Worm (Caenorhabditis elegans) whole organism, midembryonic: ENCODE data around the gene F08H9.2.

Experiments
- T22C8.4 ChIP-seq: fragments of 200-800 bp; sonication (Bioruptor generic); IDR thresholded peaks from 2 replicates; pipeline ENCODE4 v1.3.6; 2022; ENCODE audit warnings: missing genetic modification characterization, missing compliant biosample characterization
- cog-1 ChIP-seq: sonication (generic microtip); optimal IDR thresholded peaks from 2 replicates; lab custom pipeline; 2016; ENCODE audit warnings: missing genetic modification characterization, missing compliant biosample characterization
- flt-1 ChIP-seq: fragments of 200-800 bp; sonication (Bioruptor generic); IDR thresholded peaks from 2 replicates; pipeline ENCODE4 v1.3.6; 2022; ENCODE audit warnings: missing genetic modification characterization, missing compliant biosample characterization
- klf-2 ChIP-seq: fragments of 200-800 bp; sonication (Bioruptor generic); conservative IDR thresholded peaks from 2 replicates; pipeline ENCODE4 v1.3.6; 2022; ENCODE audit warnings: missing genetic modification reagents, missing genetic modification characterization, missing compliant biosample characterization
- med-1 ChIP-seq: sonication (generic microtip); optimal IDR thresholded peaks from 2 replicates; lab custom pipeline; 2017; ENCODE audit warnings: missing genetic modification characterization, mild to moderate bottlenecking, missing compliant biosample characterization, antibody characterized with exemption, missing genetic modification reagents; ENCODE audit not compliant: insufficient read depth
- ref-1 ChIP-seq: fragments of 200-800 bp; sonication (Bioruptor generic); conservative IDR thresholded peaks from 2 replicates; pipeline ENCODE4 v1.3.6; 2022; ENCODE audit warnings: missing genetic modification reagents, missing genetic modification characterization, missing compliant biosample characterization
- tab-1 ChIP-seq: fragments of 200-800 bp; sonication (Bioruptor generic); IDR thresholded peaks from 2 replicates; pipeline ENCODE4 v1.3.6; 2022; ENCODE audit warnings: missing genetic modification characterization, missing compliant biosample characterization
- ztf-23 ChIP-seq: fragments of 200-800 bp; sonication (Bioruptor generic); IDR thresholded peaks from 2 replicates; pipeline ENCODE4 v1.3.6; 2022; ENCODE audit warnings: missing genetic modification reagents, missing genetic modification characterization, missing compliant biosample characterization
- ztf-29 ChIP-seq: fragments of 200-800 bp; sonication (Bioruptor generic); IDR thresholded peaks from 2 replicates; pipeline ENCODE4 v1.3.6; 2022; ENCODE audit warnings: missing genetic modification reagents, missing genetic modification characterization, missing compliant biosample characterization

The F08H9.2 gene

DNA sequence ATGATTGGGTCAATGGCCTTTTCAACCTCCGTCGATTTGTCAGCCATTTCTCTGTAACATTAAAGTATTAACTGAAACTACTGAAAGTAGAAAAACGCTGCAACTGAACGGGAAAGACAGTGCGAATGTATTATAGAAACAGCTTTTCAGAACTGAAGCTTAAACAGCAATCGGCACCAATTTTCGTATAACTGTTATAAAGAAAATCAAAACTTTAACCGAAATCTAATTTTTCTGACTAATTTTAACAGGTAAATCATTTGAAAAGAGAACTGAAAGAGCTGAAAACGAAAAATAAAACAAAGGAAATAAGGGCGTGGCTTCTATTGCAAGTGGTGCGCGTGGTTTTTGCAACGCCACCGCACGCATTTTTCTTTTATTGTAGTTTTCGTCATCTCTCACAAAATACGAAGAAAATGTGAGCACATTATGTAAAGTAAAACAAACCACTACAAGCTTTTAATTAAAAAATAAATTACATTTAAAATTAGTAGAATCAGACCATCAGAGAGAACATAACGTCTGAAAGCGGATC, 35.4 kb upstream of the F08H9.2 start, which contains the start of gene rrsr-1:
Gene rrsr-1 (minus strand): TSS at position 51 of the 535 bp plus-strand sequence.
- TF ChIP-seq med-1 (GFP tag; lab: Kevin White, UChicago), result peak; percentile 65
- no peak for TF ChIP-seq klf-2 (GFP tag; lab: Robert Waterston, UW)
- peak; percentile 68; the same call in 1 of the 2 replicates for TF ChIP-seq ztf-23 (GFP tag; lab: Robert Waterston, UW)
- TF ChIP-seq flt-1 (GFP tag; lab: Robert Waterston, UW), result 0 out of 2 replicates have a peak, but pooled peaks have one; percentile 41
- peak; percentile 54; the same call in 1 of the 2 replicates for TF ChIP-seq tab-1 (GFP tag; lab: Robert Waterston, UW)
- no peak for TF ChIP-seq ref-1 (GFP tag; lab: Robert Waterston, UW)

DNA sequence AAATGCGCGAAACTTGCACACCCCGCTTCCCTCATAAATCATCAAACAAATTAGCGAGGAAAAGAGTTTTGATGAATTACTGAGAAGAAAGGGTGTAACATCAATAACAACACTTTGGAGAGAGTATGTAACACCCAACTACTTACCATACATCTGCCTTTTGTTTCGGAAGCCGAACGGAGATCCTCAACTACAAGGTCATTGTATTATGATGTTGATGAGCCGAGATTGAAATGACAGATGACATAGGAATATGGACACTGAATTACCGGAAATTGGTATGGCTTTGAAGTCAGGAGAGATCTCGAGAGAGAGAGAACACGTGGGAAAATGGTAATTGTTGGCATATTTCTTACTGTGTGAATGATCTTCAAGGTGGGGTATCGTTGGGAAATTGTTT, 34.5 kb upstream of the F08H9.2 start:
- TF ChIP-seq tab-1 (GFP tag; lab: Robert Waterston, UW), result no peak
- TF ChIP-seq T22C8.4 (GFP tag; lab: Robert Waterston, UW), result no peak
- TF ChIP-seq cog-1 (tag; lab: Kevin White, UChicago), result no peak
- no peak for TF ChIP-seq ztf-29 (GFP tag; lab: Robert Waterston, UW)
- no peak for TF ChIP-seq klf-2 (GFP tag; lab: Robert Waterston, UW)
- TF ChIP-seq flt-1 (GFP tag; lab: Robert Waterston, UW), result no peak
- no peak for TF ChIP-seq ref-1 (GFP tag; lab: Robert Waterston, UW)
- TF ChIP-seq ztf-23 (GFP tag; lab: Robert Waterston, UW), result no peak
- no peak for TF ChIP-seq med-1 (GFP tag; lab: Kevin White, UChicago)

DNA sequence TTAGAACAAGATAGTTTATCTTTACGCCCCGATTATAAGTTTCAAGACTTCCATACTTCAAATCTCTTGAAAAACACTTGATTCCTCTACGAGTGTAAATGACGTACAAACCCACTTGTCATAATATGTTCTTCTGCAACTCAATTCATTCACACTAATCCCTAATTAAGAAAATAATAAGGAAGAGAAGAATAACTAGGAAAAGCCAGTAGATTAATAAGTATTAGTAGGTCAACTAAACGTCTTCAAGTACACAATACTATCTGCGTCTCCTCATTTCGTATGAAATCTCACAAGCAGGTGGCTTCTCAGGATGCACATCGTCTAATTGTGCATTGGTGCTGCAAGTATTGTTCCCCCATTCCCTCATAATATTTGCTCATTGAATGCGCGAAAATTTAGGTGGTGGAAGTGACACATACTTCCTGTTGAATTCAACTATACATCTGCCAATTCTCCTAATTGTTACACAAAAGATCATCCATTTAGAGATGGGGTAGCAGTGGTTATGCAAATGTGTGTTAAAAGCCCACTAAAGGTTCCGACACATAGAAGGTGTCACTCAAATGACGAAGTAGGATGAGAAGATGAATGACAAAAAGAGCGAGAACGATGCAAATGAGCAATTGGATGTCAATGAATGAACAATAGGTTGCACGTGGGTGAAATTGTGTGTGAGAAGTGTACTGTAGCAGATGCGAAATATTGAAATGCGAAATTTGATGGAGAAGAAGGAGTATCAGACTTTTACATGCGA, 33.2 kb upstream of the F08H9.2 start:
- TF ChIP-seq T22C8.4 (GFP tag; lab: Robert Waterston, UW) (no peak), cog-1 (tag; lab: Kevin White, UChicago) (no peak), flt-1 (GFP tag; lab: Robert Waterston, UW) (no peak), klf-2 (GFP tag; lab: Robert Waterston, UW) (no peak), ref-1 (GFP tag; lab: Robert Waterston, UW) (no peak), tab-1 (GFP tag; lab: Robert Waterston, UW) (no peak), ztf-23 (GFP tag; lab: Robert Waterston, UW) (no peak), med-1 (GFP tag; lab: Kevin White, UChicago) (no peak), ztf-29 (GFP tag; lab: Robert Waterston, UW) (no peak)

DNA sequence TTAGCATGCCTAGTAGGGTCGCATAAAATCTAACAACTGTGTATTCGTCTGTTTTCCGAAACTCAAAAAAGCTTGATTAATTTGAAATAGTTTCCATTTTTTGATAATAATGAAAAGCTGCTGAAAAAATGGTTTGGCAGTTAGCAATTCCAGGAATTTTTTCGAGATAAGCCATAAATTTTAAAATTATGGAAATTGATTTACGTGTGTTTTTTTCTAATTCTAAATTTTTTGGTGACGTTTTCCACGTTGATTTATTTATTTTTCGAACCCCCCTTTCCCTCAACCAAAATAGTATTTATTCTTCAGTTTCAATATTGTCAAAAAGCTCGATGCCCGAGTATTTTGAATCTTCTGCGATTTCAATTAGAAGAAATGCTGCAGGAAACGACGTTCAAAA, 31.6 kb upstream of the F08H9.2 start, which contains the start of gene F23B12.1:
Gene F23B12.1 (plus strand): TSS at position 301 of the 400 bp plus-strand sequence.
- TF ChIP-seq tab-1 (GFP tag; lab: Robert Waterston, UW) (no peak), ref-1 (GFP tag; lab: Robert Waterston, UW) (no peak), T22C8.4 (GFP tag; lab: Robert Waterston, UW) (no peak), ztf-29 (GFP tag; lab: Robert Waterston, UW) (no peak), med-1 (GFP tag; lab: Kevin White, UChicago) (no peak), ztf-23 (GFP tag; lab: Robert Waterston, UW) (no peak), flt-1 (GFP tag; lab: Robert Waterston, UW) (no peak), cog-1 (tag; lab: Kevin White, UChicago) (no peak), klf-2 (GFP tag; lab: Robert Waterston, UW) (no peak)

DNA sequence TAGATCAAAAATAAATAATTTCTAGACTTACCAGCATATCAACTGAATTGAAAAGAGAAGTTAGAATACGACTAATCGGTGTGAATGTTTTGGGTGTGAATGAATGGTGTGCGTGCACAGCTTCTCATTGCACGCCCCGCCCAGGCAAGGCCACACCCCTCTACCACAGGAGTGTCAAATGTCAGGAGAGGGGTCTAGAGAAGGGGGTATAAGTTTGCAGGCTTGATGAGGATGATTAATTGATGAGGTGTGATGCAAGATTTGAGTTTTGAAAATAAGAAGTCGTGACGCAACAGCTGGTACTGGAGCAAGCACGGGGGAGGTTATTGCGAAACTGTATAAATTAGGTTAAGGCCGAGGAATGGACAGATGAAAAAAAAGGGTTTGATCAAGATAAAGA, 28.2 kb upstream of the F08H9.2 start, which contains the start of gene egl-1:
Gene egl-1 (minus strand): TSS at position 101 of the 400 bp plus-strand sequence.
- TF ChIP-seq med-1 (GFP tag; lab: Kevin White, UChicago), result no peak
- TF ChIP-seq klf-2 (GFP tag; lab: Robert Waterston, UW), result no peak
- no peak for TF ChIP-seq ztf-23 (GFP tag; lab: Robert Waterston, UW)
- TF ChIP-seq flt-1 (GFP tag; lab: Robert Waterston, UW), result no peak
- no peak for TF ChIP-seq ztf-29 (GFP tag; lab: Robert Waterston, UW)

DNA sequence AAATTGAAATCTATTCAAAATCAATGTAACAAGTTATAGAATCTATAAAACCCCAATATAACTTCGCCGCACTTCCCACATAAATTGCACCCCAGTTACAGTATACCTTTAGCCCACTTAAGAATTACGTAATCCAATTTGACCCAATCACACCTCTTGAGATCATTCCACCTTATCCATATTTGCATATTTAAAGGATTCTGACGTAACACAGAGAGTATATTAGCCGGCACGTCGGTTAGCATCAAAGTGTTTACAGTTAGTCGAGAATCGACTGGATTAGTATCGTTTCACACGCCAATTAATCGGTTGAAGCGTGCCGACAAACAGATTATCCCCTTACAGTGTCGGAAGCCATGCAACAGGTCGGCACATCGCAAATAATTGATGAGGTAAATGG, 26.9 kb upstream of the F08H9.2 start:
- TF ChIP-seq med-1 (GFP tag; lab: Kevin White, UChicago) (no peak), klf-2 (GFP tag; lab: Robert Waterston, UW) (no peak), ztf-29 (GFP tag; lab: Robert Waterston, UW) (no peak), ref-1 (GFP tag; lab: Robert Waterston, UW) (no peak), flt-1 (GFP tag; lab: Robert Waterston, UW) (no peak), T22C8.4 (GFP tag; lab: Robert Waterston, UW) (no peak), ztf-23 (GFP tag; lab: Robert Waterston, UW) (no peak), tab-1 (GFP tag; lab: Robert Waterston, UW) (no peak), cog-1 (tag; lab: Kevin White, UChicago) (no peak)

DNA sequence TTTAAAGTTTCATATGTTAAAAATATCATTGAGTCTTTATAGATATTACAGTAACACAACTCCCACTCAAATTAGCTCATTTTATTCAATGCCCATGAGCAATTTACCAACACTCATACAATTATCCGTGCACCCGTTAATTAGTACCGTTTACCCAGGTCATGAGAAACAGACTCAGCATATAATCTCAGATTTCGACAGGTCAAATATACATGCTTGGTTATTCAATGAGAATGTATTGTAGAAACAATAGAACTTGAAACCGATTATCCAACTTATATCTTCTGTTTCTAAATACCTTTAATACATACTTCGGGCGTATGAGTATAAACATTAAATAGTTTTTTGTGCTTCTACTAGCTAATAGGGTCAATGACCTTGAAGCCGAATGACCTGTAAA, 24.3 kb upstream of the F08H9.2 start:
- TF ChIP-seq ztf-29 (GFP tag; lab: Robert Waterston, UW), result no peak
- no peak for TF ChIP-seq flt-1 (GFP tag; lab: Robert Waterston, UW)
- TF ChIP-seq klf-2 (GFP tag; lab: Robert Waterston, UW), result no peak
- no peak for TF ChIP-seq tab-1 (GFP tag; lab: Robert Waterston, UW)
- TF ChIP-seq T22C8.4 (GFP tag; lab: Robert Waterston, UW), result no peak
- no peak for TF ChIP-seq cog-1 (tag; lab: Kevin White, UChicago)
- no peak for TF ChIP-seq med-1 (GFP tag; lab: Kevin White, UChicago)
- no peak for TF ChIP-seq ztf-23 (GFP tag; lab: Robert Waterston, UW)
- TF ChIP-seq ref-1 (GFP tag; lab: Robert Waterston, UW), result no peak

DNA sequence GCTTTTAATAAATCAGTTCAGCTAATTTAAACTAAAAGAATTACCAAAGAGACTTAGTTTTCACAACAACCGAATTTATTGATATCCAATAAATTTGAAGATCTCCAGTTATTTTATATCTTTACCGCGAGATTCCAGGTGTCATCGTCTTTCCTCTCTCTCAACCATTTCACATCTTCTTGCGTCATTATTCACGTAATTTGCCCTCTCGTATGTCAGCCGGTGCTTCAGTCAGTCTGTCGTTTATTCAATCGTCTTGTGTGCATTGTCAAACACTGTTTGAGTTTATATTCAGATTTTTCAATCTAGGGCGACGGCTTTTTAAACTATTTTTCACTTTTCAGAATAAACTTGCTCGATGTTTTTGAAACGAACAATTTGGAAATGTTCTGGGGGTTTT, 23.1 kb upstream of the F08H9.2 start:
- no peak for TF ChIP-seq T22C8.4 (GFP tag; lab: Robert Waterston, UW)
- TF ChIP-seq flt-1 (GFP tag; lab: Robert Waterston, UW), result no peak
- TF ChIP-seq med-1 (GFP tag; lab: Kevin White, UChicago), result no peak
- no peak for TF ChIP-seq ztf-23 (GFP tag; lab: Robert Waterston, UW)
- TF ChIP-seq tab-1 (GFP tag; lab: Robert Waterston, UW), result no peak
- TF ChIP-seq klf-2 (GFP tag; lab: Robert Waterston, UW), result no peak
- TF ChIP-seq ztf-29 (GFP tag; lab: Robert Waterston, UW), result no peak
- no peak for TF ChIP-seq ref-1 (GFP tag; lab: Robert Waterston, UW)
- no peak for TF ChIP-seq cog-1 (tag; lab: Kevin White, UChicago)
